Fruit fly (Drosophila melanogaster) whole organism, larva: Measurements from ENCODE around the gene CG32074.
A peak's percentile ranks its signal among the peaks of the same experiment; 100 is the strongest.

ENCODE experiments used
- noc ChIP-seq: fragments of 200-800 bp; sonication (Bioruptor generic); optimal IDR thresholded peaks from 3 replicates; lab custom pipeline; 2019; ENCODE audit warnings: missing biosample characterization, mild to moderate bottlenecking, missing genetic modification characterization, moderate library complexity

Gene CG32074

DNA sequence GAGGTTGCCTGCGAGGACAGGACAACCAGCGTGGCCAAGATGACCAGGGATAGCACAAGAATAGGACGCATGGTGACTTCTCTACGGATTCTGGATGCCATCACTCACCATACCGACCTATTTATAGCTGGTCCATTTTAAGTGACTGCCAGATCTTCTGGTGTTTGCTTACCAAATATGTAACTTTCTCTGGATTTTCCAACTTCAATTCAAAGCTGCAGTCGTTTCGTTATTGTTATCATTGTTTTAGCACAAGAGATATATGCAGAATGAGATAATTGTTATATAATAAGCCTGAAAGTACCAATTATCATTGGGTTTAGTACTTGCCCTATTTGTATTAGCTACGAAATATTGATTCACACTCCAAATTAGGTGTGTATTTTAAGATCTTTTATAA is 28.3 kb downstream of the CG32074 start, which contains the start of gene CG32071:
TSS of gene CG32071 (minus strand) at position 101 of the 400 bp plus-strand sequence.
- no peak for TF ChIP-seq noc (tag; lab: Kevin White, UChicago)

DNA sequence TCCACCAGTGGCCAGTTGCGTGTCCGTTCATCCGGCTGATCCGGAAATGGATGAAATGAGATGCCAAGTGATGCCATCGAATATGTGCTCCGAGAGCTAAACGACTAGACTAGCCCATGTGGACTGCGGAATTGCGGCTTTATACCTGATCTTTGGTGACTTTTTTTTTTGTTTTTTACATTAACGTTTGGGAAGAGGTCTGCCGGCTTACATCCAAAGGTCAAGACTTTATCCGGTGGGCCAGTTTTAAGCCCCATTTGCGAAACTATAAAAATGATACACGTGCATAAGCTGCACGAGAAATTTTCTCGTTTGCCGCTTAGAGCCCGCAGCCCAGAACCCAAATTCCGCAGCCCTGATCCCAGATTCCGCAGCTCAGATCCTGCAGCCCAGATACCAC is 29.2 kb downstream of the CG32074 start, which contains the start of gene Elo68alpha:
TSS of gene Elo68alpha (minus strand) at position 101 of the 400 bp plus-strand sequence.
- TF ChIP-seq noc (tag; lab: Kevin White, UChicago), result no peak

DNA sequence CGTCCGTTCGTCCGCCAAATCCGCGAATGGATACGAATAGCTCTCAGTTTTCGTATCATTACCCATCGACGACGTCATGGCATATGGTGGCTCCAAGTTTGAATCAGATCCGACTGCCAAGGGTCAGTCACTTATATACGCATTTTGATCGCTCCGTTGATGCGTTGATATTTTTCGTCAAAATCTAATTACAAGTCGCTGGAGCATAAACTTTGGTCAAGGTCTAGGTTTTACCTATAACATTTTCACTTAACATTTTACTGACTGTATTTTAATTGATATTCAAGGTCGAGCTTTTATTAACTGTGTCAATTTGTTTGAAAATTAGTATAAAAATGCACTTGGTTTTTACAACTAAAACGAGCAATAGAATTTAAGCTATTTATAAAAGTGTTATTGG is 30.5 kb downstream of the CG32074 start, which contains the start of gene Elo68beta:
TSS of gene Elo68beta (minus strand) at position 101 of the 400 bp plus-strand sequence.
- TF ChIP-seq noc (tag; lab: Kevin White, UChicago), result no peak

DNA sequence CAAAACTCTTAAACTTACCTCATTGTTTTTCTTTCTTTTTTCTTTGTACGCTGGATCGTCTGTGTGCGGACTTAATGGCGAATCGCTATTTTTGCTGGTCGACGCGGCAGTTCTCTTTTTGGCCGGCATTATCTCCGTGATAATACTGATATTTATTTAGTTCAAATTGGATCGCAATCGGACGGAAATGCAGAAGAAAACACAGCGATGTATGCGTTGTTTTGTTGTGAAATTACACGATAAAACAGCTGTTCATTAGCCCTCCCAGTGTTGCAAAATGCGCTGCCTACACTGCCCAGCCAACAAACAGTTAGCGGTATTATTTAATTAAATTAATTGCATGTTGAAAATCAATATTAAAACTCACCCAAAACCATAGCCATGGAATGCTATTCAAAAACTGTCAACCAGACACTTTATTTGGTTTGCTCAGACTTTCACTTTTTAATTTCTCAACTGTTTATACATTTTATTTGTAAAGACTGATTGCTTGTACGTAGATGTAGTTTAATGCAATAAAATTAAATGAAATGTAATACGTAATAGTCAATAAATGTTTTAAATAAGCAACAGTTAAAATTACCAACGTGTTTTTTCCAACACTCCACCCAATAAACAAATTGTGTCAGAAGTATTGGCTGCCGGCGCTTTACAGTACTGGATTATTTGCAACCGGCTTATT is 34.0 kb downstream of the CG32074 start, which contains the start of the genes Irbp18 and APP-BP1:
TSS of gene Irbp18 (minus strand) at position 205 of the 682 bp plus-strand sequence.
TSS of gene APP-BP1 (plus strand) at position 431 of the 682 bp plus-strand sequence.
- peak; percentile 94 for TF ChIP-seq noc (tag; lab: Kevin White, UChicago)

DNA sequence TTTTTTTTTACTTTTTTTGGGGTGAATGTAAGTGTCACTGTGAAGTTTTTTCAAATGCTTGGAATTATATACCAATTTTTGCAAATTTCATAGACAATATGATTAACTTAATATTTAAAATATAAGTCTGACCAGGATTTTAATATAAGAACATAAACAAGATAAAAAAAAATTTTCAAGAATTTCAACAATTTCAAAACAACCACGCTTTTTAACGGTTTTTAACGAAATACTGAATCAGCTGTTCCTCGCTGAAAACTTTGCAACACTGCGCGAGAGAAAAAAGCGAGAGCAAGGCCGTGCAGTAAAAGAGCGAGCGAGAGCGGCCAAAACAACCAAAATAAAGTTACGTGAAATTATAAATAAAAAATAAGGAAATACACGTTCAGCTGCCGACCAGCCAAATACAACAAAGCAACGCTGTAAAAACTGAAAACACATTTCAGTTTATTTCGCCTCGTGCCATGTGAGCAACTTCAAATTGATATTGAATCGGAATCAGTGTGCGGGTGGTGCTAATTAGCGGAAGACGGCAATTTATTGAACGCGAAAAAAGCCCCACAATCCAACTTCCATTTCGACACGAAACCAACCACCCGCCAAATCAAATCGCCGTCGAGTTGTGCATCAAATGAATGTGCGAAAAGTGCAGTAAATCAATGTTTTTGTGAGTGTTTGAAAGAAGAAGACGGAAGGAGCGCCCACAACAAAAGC is 35.8 kb downstream of the CG32074 start, which contains the start of the genes CG46439, Iyd and CG33947:
TSS of gene CG46439 (minus strand) at position 51 of the 714 bp plus-strand sequence.
TSS of gene Iyd (minus strand) at position 51 of the 714 bp plus-strand sequence.
TSS of gene CG33947 (plus strand) at position 302 of the 714 bp plus-strand sequence.
- no peak for TF ChIP-seq noc (tag; lab: Kevin White, UChicago)

DNA sequence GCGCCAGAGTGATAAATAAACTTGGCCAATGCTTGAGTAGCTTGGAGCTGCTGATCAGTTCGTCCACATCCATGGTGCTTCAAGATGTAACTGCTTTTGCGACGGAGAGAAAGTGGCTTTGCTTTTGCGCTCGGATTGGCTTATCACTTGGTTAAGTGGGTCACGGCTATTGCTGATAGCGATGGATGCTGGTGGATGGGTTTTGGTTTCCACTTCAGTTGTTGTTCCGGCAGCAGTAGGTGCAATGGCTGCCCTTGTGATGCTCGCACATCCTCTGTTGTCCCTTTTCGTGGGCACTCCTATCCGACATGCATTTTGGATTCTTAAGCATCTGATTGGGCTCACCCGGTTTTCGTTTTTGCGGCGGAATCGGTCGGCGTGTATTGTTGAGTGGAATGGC is 37.8 kb downstream of the CG32074 start:
- TF ChIP-seq noc (tag; lab: Kevin White, UChicago), result no peak

DNA sequence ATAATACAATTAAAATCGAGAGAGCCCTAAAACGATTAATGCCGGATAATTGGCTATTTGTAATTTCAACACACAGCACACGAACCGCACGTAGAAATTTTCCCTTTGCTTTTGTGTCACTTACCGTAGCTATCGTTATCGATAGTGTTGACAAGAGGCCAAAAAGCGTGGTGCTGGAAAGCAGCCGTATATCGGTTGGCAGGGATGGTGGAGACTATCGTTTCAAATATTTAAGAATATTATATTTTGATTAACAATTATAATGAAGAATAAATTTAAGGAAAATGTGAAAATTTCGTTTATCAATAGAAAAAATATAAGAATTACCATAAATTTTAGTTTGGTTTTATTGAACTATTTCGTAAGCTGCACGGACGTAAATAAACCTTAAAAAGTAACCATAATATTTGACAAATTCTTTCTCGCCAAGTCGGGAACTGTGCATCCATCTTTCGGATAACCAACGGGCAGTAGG is 39.0 kb downstream of the CG32074 start, which contains the start of gene JIL-1:
TSS of gene JIL-1 (minus strand) at position 148 of the 475 bp plus-strand sequence.
- TF ChIP-seq noc (tag; lab: Kevin White, UChicago), result peak; percentile 18

DNA sequence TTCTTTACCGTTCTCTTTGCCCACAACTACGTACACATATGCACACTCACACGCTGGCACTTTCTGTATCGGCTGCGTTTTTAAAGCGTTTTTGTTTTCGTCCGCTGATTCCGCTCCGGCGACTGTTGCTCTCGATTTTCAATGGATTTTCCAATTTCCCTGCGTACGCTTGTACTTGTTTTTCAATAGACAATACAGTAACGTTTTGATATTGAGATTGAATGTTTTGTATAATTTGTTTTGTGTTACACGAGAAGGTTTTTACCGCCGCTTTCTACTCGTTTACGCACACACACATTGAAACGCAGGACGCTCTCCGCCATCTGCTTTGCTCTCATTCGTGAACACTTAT is 39.5 kb downstream of the CG32074 start:
- no peak for TF ChIP-seq noc (tag; lab: Kevin White, UChicago)

DNA sequence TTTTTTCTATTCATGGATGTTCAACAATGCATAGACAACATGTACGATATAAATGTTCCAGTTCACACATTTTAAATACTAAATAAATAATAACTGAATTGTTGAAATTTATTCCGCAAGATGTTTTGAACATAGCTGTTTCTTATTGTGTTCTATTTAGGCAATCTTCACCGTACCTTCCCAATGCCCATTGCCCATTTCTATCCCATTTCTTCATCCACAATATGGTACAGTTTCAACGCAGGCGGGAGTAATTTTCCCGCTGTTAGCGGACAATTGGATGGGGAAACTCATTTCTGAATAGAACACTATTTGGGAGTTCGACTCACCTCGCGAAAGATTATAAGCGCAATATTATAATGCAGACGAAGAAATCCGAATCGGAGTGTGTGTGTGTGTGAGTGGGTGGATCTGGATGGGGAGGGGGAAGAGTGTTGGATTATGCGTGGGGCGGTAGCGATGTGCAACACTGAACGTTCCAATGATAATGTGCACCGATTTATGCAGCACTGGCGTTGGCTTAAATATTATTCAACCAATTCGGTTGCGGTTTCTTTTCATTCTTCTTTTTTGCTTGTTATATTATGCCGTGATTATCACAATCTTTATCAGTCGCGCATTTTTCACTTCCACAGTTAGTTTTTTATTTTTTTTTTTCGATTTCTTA is 40.0 kb downstream of the CG32074 start:
- peak; percentile 1 for TF ChIP-seq noc (tag; lab: Kevin White, UChicago)

DNA sequence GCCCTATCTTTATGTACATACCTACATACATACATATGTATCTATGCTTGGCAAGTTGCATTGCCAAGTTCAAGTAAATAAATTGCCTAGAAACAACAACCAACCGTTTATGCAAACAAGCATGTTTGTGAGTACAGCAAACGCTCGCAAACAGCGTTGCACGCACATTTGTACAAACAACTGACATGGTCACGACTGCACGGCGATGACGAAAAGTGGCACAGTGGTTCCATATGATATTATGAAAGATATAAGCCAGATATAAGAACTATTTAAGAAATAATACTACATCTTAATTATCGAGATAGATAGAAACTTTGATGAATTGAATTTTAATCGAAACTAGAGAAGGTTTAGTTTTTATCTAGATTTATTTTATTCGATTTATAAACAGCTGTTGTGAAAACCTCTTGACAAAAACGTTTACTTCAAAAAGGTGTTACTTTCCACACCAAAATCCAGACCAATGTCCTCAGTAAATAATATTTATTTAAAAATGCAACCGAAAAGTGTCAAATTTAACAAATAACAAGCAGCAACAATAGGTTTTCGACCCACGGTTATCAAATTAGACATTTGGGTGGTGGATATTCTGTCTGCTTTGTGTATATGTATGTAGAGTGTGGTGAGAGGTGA is 42.2 kb downstream of the CG32074 start:
- TF ChIP-seq noc (tag; lab: Kevin White, UChicago), result peak; percentile 81

DNA sequence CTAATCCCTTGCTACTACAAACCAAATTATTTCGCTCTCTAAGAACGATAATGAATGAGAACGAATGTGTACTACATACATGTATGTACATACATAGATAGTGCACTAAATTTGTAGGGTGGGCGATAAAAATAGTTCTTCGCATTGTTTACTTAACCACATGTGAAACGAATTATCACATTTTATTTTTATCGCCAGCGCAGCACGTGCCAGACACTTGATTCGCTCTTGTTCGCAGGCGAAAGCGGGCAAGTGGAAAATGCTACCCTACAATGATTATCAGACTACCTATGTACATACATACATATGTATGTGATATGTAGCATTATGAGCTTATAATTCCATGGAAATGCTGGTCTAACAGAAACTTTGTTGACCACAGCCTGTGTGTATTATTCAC is 46.3 kb downstream of the CG32074 start:
- TF ChIP-seq noc (tag; lab: Kevin White, UChicago), result no peak

DNA sequence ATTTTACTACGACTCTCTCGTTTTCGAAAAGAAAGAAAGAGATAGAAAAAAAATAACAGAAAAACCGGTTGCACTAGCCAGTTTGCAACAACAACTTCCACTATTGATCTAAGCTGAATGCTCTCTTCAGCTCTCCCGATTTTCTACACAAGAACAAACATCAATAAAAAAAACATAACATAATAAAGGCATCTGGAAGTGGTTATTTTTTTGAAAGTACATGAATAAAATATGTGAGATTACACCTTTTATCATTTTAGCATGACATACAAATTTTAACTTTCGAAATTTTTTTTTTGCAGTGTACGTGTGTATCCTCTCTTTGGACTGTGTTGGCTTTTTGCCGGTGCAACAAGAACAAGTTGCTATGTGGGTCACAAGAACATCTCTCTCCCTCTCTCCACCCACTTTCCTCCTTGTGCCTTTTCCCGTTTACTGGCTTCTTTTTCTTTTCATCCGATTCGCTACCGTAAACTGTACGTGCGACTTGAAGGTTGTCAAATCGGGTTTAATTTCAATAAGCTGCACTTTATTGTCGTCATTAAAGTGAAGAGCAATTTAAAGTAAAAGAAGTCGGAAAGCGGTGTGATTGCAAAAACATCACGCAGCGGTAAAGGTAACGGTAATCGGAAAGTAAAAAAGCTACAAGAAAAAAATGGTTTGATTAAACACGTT is 47.4 kb downstream of the CG32074 start:
- TF ChIP-seq noc (tag; lab: Kevin White, UChicago), result peak; percentile 93

DNA sequence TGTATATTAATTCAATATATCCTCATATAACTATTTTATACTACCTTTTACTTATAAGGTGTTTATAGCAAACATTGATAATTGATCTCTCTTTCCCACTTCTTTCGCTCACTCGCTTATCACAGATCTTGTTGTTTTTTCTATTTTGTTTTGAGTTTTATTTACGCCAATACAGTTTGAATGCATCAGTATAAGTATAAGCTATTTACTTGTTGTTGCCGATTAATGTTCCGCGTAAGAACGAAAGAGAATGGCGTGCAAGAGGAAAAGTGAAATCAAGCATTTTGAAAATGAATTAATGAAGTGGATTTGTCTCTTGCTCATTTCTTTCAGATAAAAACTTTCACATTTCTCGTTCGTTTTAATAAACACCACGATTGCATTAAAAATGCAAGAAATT is 48.5 kb downstream of the CG32074 start:
- no peak for TF ChIP-seq noc (tag; lab: Kevin White, UChicago)
